Fruit fly (Drosophila melanogaster): ENCODE measurements around the gene CG10996.
A peak's percentile ranks its signal among the peaks of the same experiment; 100 is the strongest.

CG10996 gene

DNA sequence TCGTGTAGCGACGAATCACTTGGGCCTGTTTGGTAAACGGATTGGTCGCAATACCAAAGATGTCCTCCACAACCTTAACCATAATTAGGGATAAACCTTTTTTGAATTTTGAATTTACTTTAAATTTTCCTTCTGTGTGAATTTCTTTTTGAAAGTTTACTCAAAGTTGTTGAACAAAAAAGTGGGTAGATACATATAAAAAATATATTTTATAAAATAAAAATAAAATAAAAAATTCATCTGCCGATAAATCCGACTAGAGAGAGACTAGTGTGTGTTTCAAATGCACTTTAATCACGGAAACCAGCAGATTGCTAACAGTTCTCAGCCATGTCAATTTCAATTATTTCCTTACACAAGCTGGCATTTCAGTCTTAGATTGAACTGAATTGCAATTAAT is at the start of gene CG10996:
TSS of gene CG10996 (minus strand) at position 101 of the 400 bp plus-strand sequence.
- TF ChIP-seq noc (tag; optimal IDR thresholded peaks at IDR 0.05) = no peak

DNA sequence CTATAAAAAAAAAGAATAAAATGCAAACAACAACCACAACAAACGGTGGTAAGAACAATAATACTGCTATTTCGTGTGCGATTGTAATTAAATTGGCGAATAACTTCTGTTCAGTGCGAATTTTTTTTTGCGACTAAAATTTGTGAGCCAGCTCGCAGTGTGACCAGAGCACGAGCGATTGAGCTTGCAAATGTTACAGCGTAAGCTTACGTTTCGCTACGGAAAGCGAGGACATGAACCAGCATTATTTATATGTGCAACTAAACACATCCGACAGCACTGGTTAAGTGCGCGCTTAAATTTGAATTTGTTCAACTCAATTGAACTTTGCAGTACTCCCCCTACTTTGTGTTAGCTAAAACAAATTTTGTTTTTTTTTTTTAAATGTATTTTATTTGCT is 48.3 kb upstream of the CG10996 start, which contains the start of gene AMPdeam:
TSS of gene AMPdeam (minus strand) at position 139 of the 400 bp plus-strand sequence.
- TF ChIP-seq noc (tag; optimal IDR thresholded peaks at IDR 0.05) = no peak

DNA sequence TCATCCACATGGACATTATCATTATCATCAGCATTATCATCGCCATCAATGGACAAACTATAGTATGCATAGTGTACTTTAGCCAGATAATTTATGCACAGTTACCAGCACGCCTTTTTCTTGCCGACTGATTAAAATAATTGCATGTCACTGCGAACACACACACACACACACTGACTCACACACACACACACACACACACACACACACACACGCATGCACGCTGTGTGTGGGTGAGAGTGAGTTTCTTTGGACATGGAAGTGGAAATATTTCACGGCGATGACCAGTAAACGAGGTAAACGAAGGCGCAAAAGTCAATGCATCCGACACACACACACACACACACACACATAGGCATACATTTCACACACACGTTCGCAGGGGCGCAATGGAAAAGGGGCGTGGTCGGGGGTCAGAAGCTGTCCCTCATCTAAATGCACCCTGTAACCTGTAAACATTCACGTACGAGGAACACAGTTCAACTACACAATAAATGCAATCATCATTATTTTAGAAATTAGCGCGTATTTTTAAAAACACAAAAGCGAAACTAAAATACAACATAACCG is 47.0 kb upstream of the CG10996 start:
- no peak for TF ChIP-seq noc (tag; optimal IDR thresholded peaks at IDR 0.05)

DNA sequence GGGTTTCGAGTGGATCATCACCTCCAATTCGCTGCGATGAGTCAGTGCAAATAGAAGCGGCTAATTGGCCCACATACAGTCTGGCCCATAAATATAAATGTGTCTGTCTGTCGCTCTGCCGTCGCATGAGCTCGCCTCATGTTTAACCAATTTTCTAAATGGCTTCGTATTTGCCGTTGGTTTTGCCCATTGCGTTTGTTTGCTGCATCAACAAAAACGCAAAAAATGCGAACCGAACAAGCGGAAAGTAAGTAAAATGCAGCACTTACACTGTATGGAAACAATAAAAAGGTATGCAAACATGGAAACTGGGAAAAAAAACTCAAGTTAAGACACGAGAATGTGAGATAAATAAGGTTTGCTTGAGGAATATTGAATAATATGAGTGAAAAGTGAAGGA is 46.0 kb upstream of the CG10996 start:
- TF ChIP-seq noc (tag; optimal IDR thresholded peaks at IDR 0.05) = no peak

DNA sequence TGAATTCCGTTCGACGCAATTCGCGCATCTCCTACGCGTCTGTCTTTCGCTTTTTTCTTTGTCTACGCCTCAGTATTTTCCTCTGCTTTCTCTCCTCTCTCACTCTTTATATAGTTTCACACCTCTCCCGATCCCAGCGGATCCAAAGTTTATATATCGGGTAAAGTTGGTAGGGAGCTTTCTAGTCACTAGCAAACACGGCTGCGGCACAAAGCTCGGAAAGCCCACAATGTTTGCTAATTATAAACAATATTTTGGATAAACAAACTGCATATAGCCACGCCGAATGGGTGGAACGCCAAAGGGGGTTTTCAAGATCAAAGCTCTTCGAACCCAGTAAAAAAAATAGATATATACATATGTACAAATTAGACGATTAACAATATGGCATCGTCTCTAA is 42.6 kb upstream of the CG10996 start:
- TF ChIP-seq noc (tag; optimal IDR thresholded peaks at IDR 0.05) = peak; percentile 25

DNA sequence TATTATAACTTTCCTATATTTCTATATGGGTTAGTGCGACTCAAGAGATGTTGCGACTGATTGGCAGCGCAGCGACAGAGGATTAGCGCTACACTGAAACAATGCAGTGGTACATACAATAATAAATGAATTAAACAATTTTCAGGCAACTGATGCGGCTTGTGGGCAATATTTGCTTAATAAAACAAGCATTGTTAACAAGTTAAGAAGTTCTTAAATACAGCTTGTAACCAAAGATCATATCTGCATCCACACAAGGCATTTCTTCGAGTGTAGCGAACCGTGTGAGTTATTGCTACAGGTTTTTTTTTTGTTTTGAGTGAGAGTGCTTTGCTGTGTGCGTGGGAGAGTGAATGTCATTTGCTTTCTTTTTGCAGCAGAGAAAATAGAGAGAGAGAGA is 41.5 kb upstream of the CG10996 start:
- peak; percentile 95 for TF ChIP-seq noc (tag; optimal IDR thresholded peaks at IDR 0.05)

DNA sequence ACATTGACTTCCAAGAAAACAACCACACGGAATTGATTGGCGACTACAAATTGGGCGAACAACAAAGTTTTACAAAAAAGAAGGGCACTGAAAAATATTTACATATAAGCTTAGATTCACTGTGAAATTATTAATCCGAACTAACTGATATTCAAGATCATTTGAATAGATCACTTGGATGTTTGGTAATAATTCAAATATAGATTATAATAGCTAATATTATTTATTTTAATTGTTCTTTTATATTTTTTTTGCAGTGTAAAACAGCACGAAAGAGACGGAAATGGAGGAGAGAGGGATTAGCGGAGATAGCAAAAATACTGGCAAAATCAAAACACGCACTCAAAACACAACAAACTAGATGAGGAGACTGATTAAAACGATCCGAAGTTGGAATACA is 40.8 kb upstream of the CG10996 start:
- peak; percentile 66 for TF ChIP-seq noc (tag; optimal IDR thresholded peaks at IDR 0.05)

DNA sequence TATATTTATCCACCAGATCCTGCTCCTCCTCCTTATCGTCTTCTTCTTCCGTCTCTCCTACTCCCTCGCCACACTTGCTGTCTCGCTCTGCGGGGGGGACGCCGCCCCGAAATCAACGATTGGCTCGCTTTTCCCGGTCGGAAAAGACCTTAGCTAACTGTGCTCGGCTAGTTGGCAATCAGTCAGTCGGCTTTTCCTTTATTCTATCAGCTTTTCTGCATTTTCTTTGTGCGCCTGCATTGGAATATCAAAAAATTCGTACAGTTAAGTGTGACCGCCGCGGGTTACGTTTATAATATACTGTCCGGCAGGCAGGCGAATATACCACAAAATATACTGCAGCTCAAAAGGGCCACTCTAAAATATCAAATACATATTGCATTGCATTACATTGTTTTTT is 32.6 kb upstream of the CG10996 start, which contains the start of gene jub:
TSS of gene jub (minus strand) at position 289 of the 400 bp plus-strand sequence.
- no peak for TF ChIP-seq noc (tag; optimal IDR thresholded peaks at IDR 0.05)

DNA sequence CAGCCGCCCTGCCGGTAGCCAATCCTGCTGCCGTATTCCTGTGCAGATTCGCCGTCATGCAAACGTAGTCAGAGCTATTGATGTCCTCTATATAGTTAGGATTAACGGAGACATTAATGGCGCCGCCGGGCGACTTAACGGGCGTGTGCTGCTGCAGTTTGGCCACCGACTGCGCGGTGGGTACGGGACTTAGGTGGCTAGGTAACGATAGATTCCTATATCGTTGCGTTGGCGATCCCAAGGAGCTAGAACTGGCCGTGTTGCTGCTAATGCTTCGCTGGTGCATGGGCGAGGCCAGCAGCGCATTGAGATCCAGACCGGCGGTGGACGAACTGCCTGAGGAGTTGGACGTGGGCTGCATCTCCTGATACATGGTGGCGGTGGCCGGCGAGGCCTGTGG is 31.4 kb upstream of the CG10996 start:
- TF ChIP-seq noc (tag; optimal IDR thresholded peaks at IDR 0.05) = no peak

DNA sequence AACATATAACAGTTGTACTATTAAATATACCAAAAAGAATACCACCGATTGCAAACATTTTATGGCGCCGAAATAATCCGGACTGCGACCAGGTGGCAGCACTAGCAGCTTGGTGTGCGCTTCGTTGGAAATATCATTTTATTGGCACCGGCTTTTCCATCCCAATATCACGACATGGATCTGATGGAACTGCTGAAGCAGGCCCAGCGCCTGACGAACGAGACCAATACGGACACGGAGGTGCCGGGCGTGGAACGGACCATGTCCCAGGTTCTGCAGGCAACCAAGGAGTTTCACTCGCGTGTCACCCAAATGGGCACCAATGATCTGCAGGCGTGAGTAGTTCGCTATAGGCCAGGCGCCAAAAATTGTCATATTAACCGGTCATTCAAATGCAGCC is 25.3 kb upstream of the CG10996 start, which contains the start of gene Nup93-1:
TSS of gene Nup93-1 (plus strand) at position 74 of the 400 bp plus-strand sequence.
- no peak for TF ChIP-seq noc (tag; optimal IDR thresholded peaks at IDR 0.05)

DNA sequence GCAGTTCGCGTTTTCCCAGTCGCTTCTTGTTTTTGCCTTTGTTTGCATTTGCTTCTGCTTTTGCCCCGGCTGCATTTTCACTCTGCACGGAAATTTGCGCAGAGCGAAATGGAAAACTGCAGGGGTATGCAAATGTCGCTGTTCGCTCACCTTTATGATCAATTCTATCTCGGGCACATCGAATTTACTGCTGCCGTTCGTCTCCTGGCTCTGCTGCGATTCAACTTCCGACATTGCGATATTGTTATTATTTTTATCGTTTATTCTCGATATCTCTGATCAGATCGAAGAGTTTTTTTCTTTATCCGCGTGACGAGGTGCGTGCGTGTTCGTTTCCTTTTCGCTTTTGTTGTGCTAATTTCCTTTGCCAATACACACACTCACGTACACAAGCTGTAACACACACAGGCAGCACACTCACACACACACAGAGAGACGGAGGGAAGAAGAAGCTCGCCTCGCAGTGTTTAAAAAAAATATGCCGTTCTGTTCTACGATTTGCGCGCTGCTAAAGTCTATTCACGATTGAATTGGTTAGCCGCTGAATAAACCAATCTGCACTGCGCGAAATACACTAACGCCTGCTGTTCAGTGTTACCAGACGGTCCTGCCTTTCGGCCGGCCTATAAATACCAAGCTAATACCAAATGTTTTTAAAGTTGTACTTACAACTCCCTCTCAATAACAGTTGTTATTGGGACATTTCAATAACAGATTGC is 24.5 kb upstream of the CG10996 start, which contains the start of gene Clic:
TSS of gene Clic (minus strand) at position 533 of the 719 bp plus-strand sequence.
- TF ChIP-seq noc (tag; optimal IDR thresholded peaks at IDR 0.05) = no peak

DNA sequence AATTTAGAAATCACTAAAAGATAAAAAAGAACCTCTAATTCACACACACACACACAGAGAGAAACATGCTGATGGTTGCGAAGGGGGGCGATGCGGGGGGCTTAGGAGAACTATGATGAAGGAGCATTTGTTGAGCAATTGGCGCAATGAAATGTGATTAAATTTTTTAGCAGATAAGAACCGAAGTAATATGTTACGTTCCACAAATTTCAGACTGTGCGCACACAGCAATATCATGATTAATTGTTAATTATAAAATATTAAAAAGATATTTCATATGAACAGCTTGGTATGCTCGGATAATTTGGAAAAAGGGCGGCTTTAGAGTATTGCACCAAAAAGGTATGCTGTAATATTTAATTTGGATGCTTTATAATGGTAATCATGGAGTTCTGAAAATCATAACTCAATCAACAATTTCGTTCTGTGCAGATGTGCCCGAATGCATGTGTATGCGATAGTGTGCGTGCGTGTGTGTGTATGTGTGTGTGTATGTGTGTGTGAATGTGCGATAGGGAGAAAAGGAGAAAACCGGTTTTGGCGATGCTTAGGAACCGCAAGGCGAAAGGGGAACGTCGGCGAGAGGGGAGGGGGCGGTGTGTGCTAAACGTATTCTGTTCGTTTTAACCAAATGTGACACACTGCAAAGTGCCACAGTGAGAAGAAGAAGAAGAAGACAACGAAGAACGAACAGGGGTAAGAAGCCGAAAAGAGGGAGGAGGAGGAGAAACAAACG is 23.8 kb upstream of the CG10996 start:
- TF ChIP-seq noc (tag; optimal IDR thresholded peaks at IDR 0.05) = no peak

DNA sequence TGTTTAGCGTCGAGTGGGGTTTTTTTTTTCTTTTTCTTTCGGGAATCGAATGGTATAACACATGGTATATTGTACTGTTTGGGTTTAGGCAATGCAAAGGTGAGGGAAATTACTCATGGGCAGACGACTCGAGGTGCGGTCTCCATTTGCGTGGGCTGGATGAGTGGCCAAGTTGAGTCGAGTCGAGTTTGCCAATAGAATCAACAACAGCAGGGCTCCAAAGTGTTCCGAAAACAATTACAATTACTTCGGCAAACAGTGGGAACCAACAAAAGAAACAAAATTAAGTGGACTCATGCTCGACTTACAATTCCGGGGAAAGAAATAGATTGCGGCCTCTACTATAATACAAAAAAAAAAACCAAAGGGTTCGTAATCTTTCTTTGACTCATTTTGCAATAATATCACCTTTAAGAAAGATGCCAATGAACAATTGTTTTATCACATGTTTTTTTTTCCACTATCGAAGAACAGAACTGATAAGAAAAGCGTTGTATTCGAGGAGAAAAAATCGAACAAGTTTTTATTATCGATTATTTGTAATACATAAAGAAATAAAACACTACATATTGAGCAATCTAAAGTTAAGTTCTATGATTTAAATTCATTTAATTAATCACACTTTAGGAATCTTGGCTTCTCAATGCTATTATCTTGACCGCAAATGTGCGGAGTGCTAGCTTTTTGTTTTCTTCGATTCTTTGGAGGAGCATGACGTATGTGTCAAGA is 23.0 kb upstream of the CG10996 start:
- peak; percentile 54 for TF ChIP-seq noc (tag; optimal IDR thresholded peaks at IDR 0.05)

DNA sequence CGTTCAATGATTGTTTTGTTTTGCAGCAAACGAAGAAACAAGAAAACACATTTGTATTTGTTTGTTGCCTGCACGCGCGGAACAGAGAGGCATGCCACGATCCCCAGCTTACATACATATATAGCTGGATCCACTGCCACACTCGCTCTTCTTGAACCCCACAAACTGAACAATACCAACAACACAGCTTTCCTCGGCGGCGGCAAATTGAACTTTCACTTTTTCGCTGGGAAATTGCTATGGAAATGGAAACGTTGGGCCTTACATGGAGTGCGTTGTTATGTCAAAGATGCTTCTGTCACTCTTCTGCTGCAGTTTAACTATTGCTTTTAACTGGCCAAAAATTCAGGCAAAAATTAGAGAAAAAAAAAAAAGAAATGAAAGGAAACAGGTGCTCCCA is 22.2 kb upstream of the CG10996 start:
- TF ChIP-seq noc (tag; optimal IDR thresholded peaks at IDR 0.05) = no peak

DNA sequence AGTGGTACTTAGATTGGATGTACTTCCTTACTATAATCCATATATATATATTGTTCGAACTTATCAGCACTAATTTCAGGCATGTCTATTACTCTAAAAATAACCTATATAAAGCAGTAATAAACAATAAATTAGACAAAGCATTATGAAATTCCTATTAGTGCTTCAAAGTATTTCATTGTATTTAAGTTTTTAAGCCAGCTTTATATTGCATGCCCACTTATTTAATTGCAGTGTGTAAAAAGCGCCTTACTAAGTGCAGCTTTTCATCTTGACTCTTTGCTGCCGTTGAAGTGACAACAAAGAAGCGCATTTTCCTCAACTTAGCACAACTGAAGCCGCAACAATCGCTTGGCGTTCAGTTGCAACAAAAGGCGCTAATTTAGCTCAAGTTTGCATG is 21.4 kb upstream of the CG10996 start:
- TF ChIP-seq noc (tag; optimal IDR thresholded peaks at IDR 0.05) = no peak

DNA sequence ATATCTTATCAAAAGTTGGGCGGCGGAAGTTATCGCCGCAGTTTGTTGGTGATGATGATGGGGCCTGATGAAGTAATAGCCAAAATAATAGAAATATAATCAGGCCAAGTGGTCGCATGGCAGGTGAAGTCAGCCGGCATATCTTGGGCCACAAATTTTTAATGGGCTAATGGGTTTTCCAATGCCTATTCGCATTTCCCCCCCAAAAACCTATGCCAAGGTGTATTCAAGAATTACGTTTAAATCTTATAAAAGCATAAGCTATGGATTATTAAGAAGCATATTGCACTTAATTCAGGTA is 20.7 kb upstream of the CG10996 start:
- TF ChIP-seq noc (tag; optimal IDR thresholded peaks at IDR 0.05) = no peak

All from whole organism, larva.